Worm (Caenorhabditis elegans) whole organism, L4 larva: ENCODE measurements around the gene Y22D7AL.1.

ENCODE experiments used
- D1046.2 ChIP-seq: fragments of 200-800 bp; sonication (Bioruptor generic); IDR thresholded peaks from 2 replicates; pipeline ENCODE4 v1.3.6; 2022; ENCODE audit warnings: missing genetic modification characterization, missing compliant biosample characterization
- F44E2.7 ChIP-seq: fragments of 200-800 bp; sonication (Bioruptor generic); IDR thresholded peaks from 2 replicates; pipeline ENCODE4 v2.1.2; 2022; ENCODE audit warnings: missing genetic modification characterization, missing compliant biosample characterization
- F49E8.2 ChIP-seq: sonication (generic microtip); optimal IDR thresholded peaks from 2 replicates; lab custom pipeline; 2016; ENCODE audit warnings: missing compliant biosample characterization, mild to moderate bottlenecking, missing genetic modification characterization, borderline replicate concordance
- Y105C5A.15 ChIP-seq: fragments of 200-800 bp; sonication (Bioruptor generic); IDR thresholded peaks from 2 replicates; pipeline ENCODE4 v1.3.6; 2022; ENCODE audit warnings: missing genetic modification characterization, missing compliant biosample characterization
- Y48G9A.11 ChIP-seq: fragments of 200-800 bp; sonication (Bioruptor generic); IDR thresholded peaks from 2 replicates; pipeline ENCODE4 v1.3.6; 2022; ENCODE audit warnings: missing genetic modification reagents, missing genetic modification characterization, missing compliant biosample characterization
- aha-1 ChIP-seq: fragments of 150-350 bp; peaks from one replicate; lab custom pipeline; 2014; ENCODE audit warnings: missing biosample characterization, missing genetic modification characterization
- ceh-20 ChIP-seq: fragments of 200-800 bp; sonication (Bioruptor generic); IDR thresholded peaks from 2 replicates; pipeline ENCODE4 v1.3.6; 2022; ENCODE audit warnings: missing genetic modification reagents, missing genetic modification characterization, missing compliant biosample characterization
- cey-2 ChIP-seq: sonication (generic microtip); optimal IDR thresholded peaks from 3 replicates; lab custom pipeline; 2017; ENCODE audit warnings: missing genetic modification characterization, mild to moderate bottlenecking, missing compliant biosample characterization, antibody characterized with exemption, borderline replicate concordance; ENCODE audit not compliant: insufficient read depth
- daf-16 ChIP-seq, 3 experiments: sonication (generic microtip); optimal IDR thresholded peaks; 2 replicates each; lab custom pipeline; 2016 to 2017; ENCODE audit warnings: missing genetic modification characterization in 3 of 3, missing genetic modification reagents in 3 of 3, mild to moderate bottlenecking in 2 of 3, missing compliant biosample characterization in 2 of 3, missing biosample characterization in 1 of 3, moderate library complexity in 1 of 3
- daf-19 ChIP-seq: fragments of 200-800 bp; sonication (Bioruptor generic); conservative IDR thresholded peaks from 2 replicates; pipeline ENCODE4 v1.3.6; 2022; ENCODE audit warnings: missing genetic modification characterization, missing compliant biosample characterization
- daf-8 ChIP-seq: fragments of 200-800 bp; sonication (Bioruptor generic); IDR thresholded peaks from 2 replicates; pipeline ENCODE4 v1.3.6; 2022; ENCODE audit warnings: missing genetic modification characterization, missing compliant biosample characterization
- dmd-6 ChIP-seq: fragments of 200-800 bp; sonication (Bioruptor generic); IDR thresholded peaks from 2 replicates; pipeline ENCODE4 v1.3.6; 2022; ENCODE audit warnings: missing genetic modification reagents, missing genetic modification characterization, missing compliant biosample characterization
- dve-1 ChIP-seq: sonication (generic microtip); optimal IDR thresholded peaks from 2 replicates; lab custom pipeline; 2017; ENCODE audit warnings: antibody characterized with exemption, mild to moderate bottlenecking, missing genetic modification characterization, missing compliant biosample characterization; ENCODE audit not compliant: insufficient read depth
- fkh-10 ChIP-seq: fragments of 150-350 bp; optimal IDR thresholded peaks from 2 replicates; lab custom pipeline; 2014; ENCODE audit warnings: missing biosample characterization, missing genetic modification reagents, missing genetic modification characterization
- gei-8 ChIP-seq: fragments of 200-800 bp; sonication (Bioruptor generic); optimal IDR thresholded peaks from 2 replicates; lab custom pipeline; 2018; ENCODE audit warnings: mild to moderate bottlenecking, missing genetic modification characterization, missing compliant biosample characterization
- jun-1 ChIP-seq: fragments of 150-350 bp; optimal IDR thresholded peaks from 2 replicates; lab custom pipeline; 2014; ENCODE audit warnings: missing biosample characterization, missing genetic modification reagents, missing genetic modification characterization
- lin-29 ChIP-seq: fragments of 200-800 bp; sonication (Bioruptor generic); IDR thresholded peaks from 2 replicates; pipeline ENCODE4 v1.3.6; 2022; ENCODE audit warnings: missing genetic modification reagents, missing genetic modification characterization, missing compliant biosample characterization
- madf-9 ChIP-seq: fragments of 200-800 bp; sonication (Bioruptor generic); conservative IDR thresholded peaks from 2 replicates; pipeline ENCODE4 v1.3.6; 2022; ENCODE audit warnings: missing genetic modification reagents, missing genetic modification characterization, missing compliant biosample characterization
- mdl-1 ChIP-seq, 2 experiments: fragments of 150-350 bp in 1 of 2; sonication (generic microtip) in 1 of 2; optimal IDR thresholded peaks; 2 replicates each; lab custom pipeline; 2014 to 2017; ENCODE audit warnings: missing biosample characterization in 2 of 2, missing genetic modification characterization in 2 of 2
- mxl-3 ChIP-seq: fragments of 200-800 bp; sonication (Bioruptor generic); optimal IDR thresholded peaks from 2 replicates; lab custom pipeline; 2018; ENCODE audit warnings: mild to moderate bottlenecking, missing genetic modification characterization, missing compliant biosample characterization
- nhr-11 ChIP-seq: fragments of 150-350 bp; optimal IDR thresholded peaks from 2 replicates; lab custom pipeline; 2014; ENCODE audit warnings: missing biosample characterization, missing genetic modification characterization
- nhr-111 ChIP-seq: fragments of 200-800 bp; sonication (Bioruptor generic); optimal IDR thresholded peaks from 2 replicates; lab custom pipeline; 2018; ENCODE audit warnings: mild to moderate bottlenecking, missing genetic modification characterization, missing compliant biosample characterization
- nhr-28 ChIP-seq: fragments of 150-350 bp; optimal IDR thresholded peaks from 2 replicates; lab custom pipeline; 2014; ENCODE audit warnings: missing biosample characterization, missing genetic modification characterization
- nhr-76 ChIP-seq: fragments of 150-350 bp; optimal IDR thresholded peaks from 2 replicates; lab custom pipeline; 2014; ENCODE audit warnings: missing biosample characterization, missing genetic modification characterization
- php-3 ChIP-seq: fragments of 200-800 bp; sonication (Bioruptor generic); IDR thresholded peaks from 2 replicates; pipeline ENCODE4 v1.3.6; 2022; ENCODE audit warnings: missing genetic modification reagents, missing genetic modification characterization, missing compliant biosample characterization
- pqm-1 ChIP-seq: sonication (generic microtip); optimal IDR thresholded peaks from 2 replicates; lab custom pipeline; 2017; ENCODE audit warnings: missing biosample characterization, missing genetic modification characterization
- saeg-2 ChIP-seq: fragments of 200-800 bp; sonication (Bioruptor generic); IDR thresholded peaks from 2 replicates; pipeline ENCODE4 v1.3.6; 2022; ENCODE audit warnings: missing genetic modification reagents, missing genetic modification characterization, missing compliant biosample characterization
- sdz-12 ChIP-seq: fragments of 200-800 bp; sonication (Bioruptor generic); optimal IDR thresholded peaks from 2 replicates; lab custom pipeline; 2018; ENCODE audit warnings: mild to moderate bottlenecking, missing genetic modification characterization, missing compliant biosample characterization
- set-16 ChIP-seq: fragments of 200-800 bp; sonication (Bioruptor generic); IDR thresholded peaks from 2 replicates; pipeline ENCODE4 v1.3.6; 2022; ENCODE audit warnings: missing genetic modification reagents, missing genetic modification characterization, missing compliant biosample characterization
- tra-1 ChIP-seq: fragments of 200-800 bp; sonication (Bioruptor generic); IDR thresholded peaks from 2 replicates; pipeline ENCODE4 v1.3.6; 2022; ENCODE audit warnings: missing genetic modification reagents, missing genetic modification characterization, missing compliant biosample characterization
- unc-39 ChIP-seq: sonication (generic microtip); optimal IDR thresholded peaks from 2 replicates; lab custom pipeline; 2017; ENCODE audit warnings: missing biosample characterization, missing genetic modification characterization
- vab-7 ChIP-seq: fragments of 200-800 bp; sonication (Bioruptor generic); IDR thresholded peaks from 2 replicates; pipeline ENCODE4 v1.3.6; 2022; ENCODE audit warnings: missing genetic modification reagents, missing genetic modification characterization, missing compliant biosample characterization
- ztf-11 ChIP-seq: fragments of 150-350 bp; optimal IDR thresholded peaks from 2 replicates; lab custom pipeline; 2014; ENCODE audit warnings: missing biosample characterization, missing genetic modification characterization

The Y22D7AL.1 gene

DNA sequence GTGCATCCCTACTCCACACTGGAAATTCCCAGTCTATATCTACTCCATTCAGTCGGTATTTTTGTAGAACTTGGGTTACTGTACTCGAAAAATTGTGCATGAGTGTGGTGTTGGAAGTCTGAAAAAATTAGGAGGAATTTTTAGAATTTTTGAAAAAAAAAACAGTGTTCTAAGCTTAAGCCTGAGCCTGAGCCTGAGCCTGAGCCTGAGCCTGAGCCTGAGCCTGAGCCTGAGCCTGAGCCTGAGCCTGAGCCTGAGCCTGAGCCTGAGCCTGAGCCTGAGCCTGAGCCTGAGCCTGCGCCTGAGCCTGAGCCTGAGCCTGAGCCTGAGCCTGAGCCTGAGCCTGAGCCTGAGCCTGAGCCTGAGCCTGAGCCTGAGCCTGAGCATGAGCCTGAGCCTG is 4.0 kb downstream of the Y22D7AL.1 start:
- TF ChIP-seq set-16 (GFP tag; lab: Robert Waterston, UW), result peak; percentile 43; the same call in 1 of the 2 replicates
- TF ChIP-seq, all 104 proteins: peak for 1; not testable (repeated sequence) for 103

DNA sequence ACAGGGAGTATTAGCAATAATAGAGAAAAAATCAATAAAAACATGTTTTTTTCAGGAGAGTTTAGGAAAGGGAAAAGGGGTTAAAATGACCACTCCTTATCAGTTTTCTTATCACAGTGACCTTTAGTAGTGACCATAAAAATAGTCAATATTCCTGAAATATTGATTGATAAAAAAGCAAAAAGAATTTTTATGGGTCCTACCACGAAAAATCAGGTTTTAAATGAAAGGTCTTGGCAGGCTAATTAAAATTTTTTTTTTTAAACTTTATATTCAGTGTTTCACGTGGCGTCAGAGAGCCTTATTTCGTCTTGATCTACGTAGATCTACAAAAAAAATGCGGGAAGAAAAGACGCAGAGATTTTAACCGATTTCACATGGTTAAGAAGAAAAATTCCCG is 5.1 kb downstream of the Y22D7AL.1 start, which contains the start of gene cht-4:
cht-4 (minus strand) TSS at position 101 of the 400 bp plus-strand sequence.
- TF ChIP-seq nhr-76 (tag; lab: Kevin White, UChicago) (no peak), php-3 (GFP tag; lab: Robert Waterston, UW) (no peak), gei-8 (GFP tag; lab: Kevin White, UChicago) (no peak), daf-16 (GFP tag; optimal IDR thresholded peaks at IDR 0.05; lab: Kevin White, UChicago) (no peak), daf-16 (tag; optimal IDR thresholded peaks at IDR 0.05; lab: Kevin White, UChicago) (peak; percentile 46), tra-1 (GFP tag; lab: Robert Waterston, UW) (no peak)

DNA sequence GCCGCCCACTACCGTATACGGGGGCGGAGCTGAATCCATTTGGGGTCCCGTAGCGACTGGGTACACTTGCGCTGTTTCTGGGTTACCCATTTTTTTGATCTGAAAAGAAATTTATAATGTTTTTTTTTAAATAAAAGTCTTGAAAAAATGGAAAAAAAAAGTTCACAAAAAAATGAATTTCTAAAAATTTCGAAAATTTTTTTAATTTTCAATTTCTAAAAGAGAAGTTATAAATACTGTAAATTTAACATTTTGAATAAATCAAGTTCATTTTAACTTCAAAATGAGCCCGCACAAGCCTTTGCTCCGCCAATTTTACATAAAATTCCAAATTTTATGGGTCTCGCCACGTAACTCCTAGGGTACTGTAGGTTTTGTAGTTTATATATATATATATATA is 7.5 kb downstream of the Y22D7AL.1 start, which contains the start of gene Y22D7AL.15:
Y22D7AL.15 (minus strand) TSS at position 101 of the 400 bp plus-strand sequence.
- TF ChIP-seq D1046.2 (GFP tag; lab: Robert Waterston, UW) (no peak), set-16 (GFP tag; lab: Robert Waterston, UW) (peak; percentile 17; the same call in 1 of the 2 replicates), nhr-111 (GFP tag; lab: Kevin White, UChicago) (no peak), dve-1 (tag; lab: Kevin White, UChicago) (no peak), madf-9 (GFP tag; lab: Robert Waterston, UW) (no peak), jun-1 (tag; lab: Kevin White, UChicago) (no peak)

DNA sequence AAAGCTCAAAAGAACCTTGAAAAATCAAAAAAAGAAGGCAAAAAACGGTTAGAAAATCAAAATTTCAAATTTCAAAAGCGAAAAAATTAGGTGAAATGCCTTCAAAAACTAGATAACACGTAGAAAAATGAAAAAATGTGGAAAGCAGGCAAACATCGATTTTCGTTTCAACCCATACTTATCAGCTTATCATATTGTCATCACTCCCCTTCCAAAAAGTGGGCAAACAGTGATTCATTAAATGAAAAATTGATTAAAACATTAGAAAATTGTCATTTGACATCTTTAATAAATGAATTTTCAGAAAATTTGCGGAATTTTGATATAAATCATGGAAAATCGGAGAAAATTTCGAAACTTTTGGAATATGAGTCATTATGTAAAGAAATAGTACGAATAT is 8.8 kb downstream of the Y22D7AL.1 start:
- TF ChIP-seq F49E8.2 (tag; lab: Kevin White, UChicago) (no peak), mxl-3 (GFP tag; lab: Kevin White, UChicago) (no peak), daf-16 (GFP tag; optimal IDR thresholded peaks at IDR 0.05; lab: Kevin White, UChicago) (no peak), daf-16 (tag; optimal IDR thresholded peaks at IDR 0.05; lab: Kevin White, UChicago) (peak; percentile 38), gei-8 (GFP tag; lab: Kevin White, UChicago) (no peak), daf-8 (GFP tag; lab: Robert Waterston, UW) (no peak), Y48G9A.11 (no peak), nhr-11 (no peak), F44E2.7 (no peak), Y105C5A.15 (no peak), saeg-2 (GFP tag; lab: Robert Waterston, UW) (no peak), daf-19 (GFP tag; lab: Robert Waterston, UW) (no peak), vab-7 (no peak), ceh-20 (no peak), dmd-6 (GFP tag; lab: Robert Waterston, UW) (peak; percentile 22; the same call in 1 of the 2 replicates), sdz-12 (GFP tag; lab: Kevin White, UChicago) (no peak), dve-1 (tag; lab: Kevin White, UChicago) (peak; percentile 0), unc-39 (no peak), pqm-1 (peak; percentile 91), fkh-10 (GFP tag; lab: Kevin White, UChicago) (no peak), lin-29 (GFP tag; lab: Robert Waterston, UW) (no peak), nhr-28 (tag; lab: Kevin White, UChicago) (peak; percentile 53)

DNA sequence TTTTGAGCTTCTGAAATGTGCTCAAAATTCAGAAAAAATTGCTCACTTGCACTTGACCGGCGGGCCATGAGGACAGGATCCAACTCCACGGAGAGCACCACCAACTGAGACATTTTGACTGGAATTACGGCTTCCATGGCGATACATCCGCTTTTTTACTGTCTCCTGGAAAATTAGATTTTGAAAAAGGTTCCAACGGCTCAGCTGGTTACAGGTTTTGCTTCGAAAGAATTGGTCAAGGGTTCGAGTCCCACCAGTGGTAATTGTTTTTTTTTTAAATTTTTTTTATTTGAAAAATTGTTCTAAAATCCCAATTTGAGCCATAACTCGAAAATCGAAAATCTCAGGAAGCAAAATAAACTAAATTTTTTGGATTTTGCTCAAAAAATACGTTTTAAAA is 10.1 kb downstream of the Y22D7AL.1 start:
- TF ChIP-seq unc-39, result no peak
- TF ChIP-seq aha-1 (tag; lab: Kevin White, UChicago), result peak; percentile 1
- no peak for TF ChIP-seq sdz-12 (GFP tag; lab: Kevin White, UChicago)
- no peak for TF ChIP-seq cey-2
- no peak for TF ChIP-seq mdl-1 (tag; optimal IDR thresholded peaks at IDR 0.05; lab: Kevin White, UChicago)
- no peak for TF ChIP-seq ztf-11 (tag; lab: Kevin White, UChicago)
